Worm (Caenorhabditis elegans) whole organism, L3 larva: ENCODE measurements around the gene bath-1.
"Not testable (repeated sequence)": the region's sequence is repeated elsewhere in the genome, so short reads cannot be mapped to it uniquely, and the experiment has no call there.

Experiments
- ama-1 ChIP-seq: fragments of 150-350 bp; optimal IDR thresholded peaks from 2 replicates; lab custom pipeline; 2018
- egl-27 ChIP-seq: sonication (generic microtip); optimal IDR thresholded peaks from 4 replicates; lab custom pipeline; 2017; ENCODE audit warnings: missing biosample characterization, missing genetic modification reagents, missing genetic modification characterization
- nfya-1 ChIP-seq: sonication (generic microtip); optimal IDR thresholded peaks from 2 replicates; lab custom pipeline; 2017; ENCODE audit warnings: missing genetic modification characterization, mild to moderate bottlenecking, missing compliant biosample characterization, antibody characterized with exemption, moderate library complexity; ENCODE audit not compliant: insufficient read depth
- nhr-11 ChIP-seq: fragments of 150-350 bp; optimal IDR thresholded peaks from 2 replicates; lab custom pipeline; 2014; ENCODE audit warnings: missing biosample characterization, missing genetic modification characterization
- nhr-28 ChIP-seq: fragments of 150-350 bp; optimal IDR thresholded peaks from 2 replicates; lab custom pipeline; 2014; ENCODE audit warnings: missing biosample characterization, missing genetic modification characterization
- pha-4 ChIP-seq: fragments of 150-350 bp; optimal IDR thresholded peaks from 2 replicates; lab custom pipeline; 2014; ENCODE audit warnings: missing biosample characterization, missing genetic modification reagents, missing genetic modification characterization
- snpc-4 ChIP-seq: fragments of 150-350 bp; optimal IDR thresholded peaks from 2 replicates; lab custom pipeline; 2014; ENCODE audit warnings: missing biosample characterization, missing genetic modification characterization
- unc-39 ChIP-seq: sonication (generic microtip); optimal IDR thresholded peaks from 4 replicates; lab custom pipeline; 2017; ENCODE audit warnings: missing biosample characterization, missing genetic modification characterization
- unc-62 ChIP-seq: fragments of 150-350 bp; sonication (generic microtip); optimal IDR thresholded peaks from 4 replicates; lab custom pipeline; 2014; ENCODE audit warnings: missing biosample characterization, missing genetic modification reagents, missing genetic modification characterization
- zag-1 ChIP-seq: fragments of 150-350 bp; optimal IDR thresholded peaks from 2 replicates; lab custom pipeline; 2014; ENCODE audit warnings: missing biosample characterization, missing genetic modification characterization

DNA sequence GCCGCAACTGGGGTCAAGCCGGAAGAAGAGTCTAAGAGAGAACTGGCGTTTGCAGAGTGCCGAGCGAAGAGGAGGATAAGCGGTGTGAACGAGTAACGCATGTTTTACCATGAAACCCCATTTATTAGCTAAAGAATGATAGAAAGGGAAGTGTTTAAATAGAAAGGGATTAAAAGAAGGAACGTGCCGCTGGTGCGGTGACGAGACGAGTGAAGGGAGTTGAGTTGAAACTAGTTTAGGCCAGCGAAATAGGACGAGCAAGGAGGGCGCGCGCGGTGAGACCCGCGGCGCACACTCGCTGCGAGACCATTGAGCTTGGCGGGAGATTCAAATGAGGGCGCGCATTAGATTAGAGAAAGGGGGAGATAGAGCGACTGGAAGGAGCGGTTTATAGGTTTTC lies 17.9 kb upstream of the bath-1 start, which contains the start of gene math-1:
- not testable (repeated sequence) for TF ChIP-seq snpc-4; ama-1 (lab: Kevin White, UChicago); nfya-1 (tag; lab: Kevin White, UChicago); unc-39; pha-4 (tag; lab: Kevin White, UChicago); zag-1 (tag; lab: Kevin White, UChicago); unc-62 (GFP tag; lab: Kevin White, UChicago); nhr-28 (tag; lab: Kevin White, UChicago); egl-27 (tag; lab: Kevin White, UChicago); nhr-11 (tag; lab: Kevin White, UChicago)
